Fruit fly (Drosophila melanogaster): ENCODE data around the gene CG33688.

The CG33688 gene

dm6 chr3L:16231857-16232256 lies 32.8 kb downstream of the CG33688 start, which contains the start of the genes PDCD-5 and MED10 (continued):
- TF ChIP-seq amos (GFP tag; IDR thresholded peaks at IDR 0.05; ENCODE audit: partially characterized antibody): peak; percentile 43
- no peak for TF ChIP-seq otp (GFP tag; IDR thresholded peaks at IDR 0.05)
- no peak for TF ChIP-seq zen2 (GFP tag; IDR thresholded peaks at IDR 0.05; ENCODE audit: partially characterized antibody)
- TF ChIP-seq CG15269 (tag; optimal IDR thresholded peaks at IDR 0.05): no peak
- no peak for TF ChIP-seq TFAM (GFP tag; optimal IDR thresholded peaks at IDR 0.05)
- no peak for TF ChIP-seq CG5245 (GFP tag; optimal IDR thresholded peaks at IDR 0.05)
- peak; percentile 53 for TF ChIP-seq BEAF-32 (GFP tag; optimal IDR thresholded peaks at IDR 0.05)
- TF ChIP-seq exex (tag; optimal IDR thresholded peaks at IDR 0.05): no peak
- no peak; the same call in 1 of the 2 replicates for TF ChIP-seq CG9932 (GFP tag; IDR thresholded peaks at IDR 0.05)
- no peak for TF ChIP-seq CG18262 (tag; optimal IDR thresholded peaks at IDR 0.05)
- TF ChIP-seq p53 (GFP tag; optimal IDR thresholded peaks at IDR 0.05): no peak
- TF ChIP-seq Gsc (GFP tag; IDR thresholded peaks at IDR 0.05): no peak
- TF ChIP-seq CG11456 (GFP tag; IDR thresholded peaks at IDR 0.05): no peak
- no peak for TF ChIP-seq CG8359 (GFP tag; optimal IDR thresholded peaks at IDR 0.05; ENCODE audit: borderline replicate concordance)
- no peak for TF ChIP-seq Six4 (GFP tag; optimal IDR thresholded peaks at IDR 0.05)
- no peak for TF ChIP-seq Stat92E (GFP tag; optimal IDR thresholded peaks at IDR 0.05)
- no peak for TF ChIP-seq CG8765 (GFP tag; IDR thresholded peaks at IDR 0.05)
- no peak for TF ChIP-seq emc (GFP tag; optimal IDR thresholded peaks at IDR 0.05)
- TF ChIP-seq CG10565 (GFP tag; optimal IDR thresholded peaks at IDR 0.05): no peak
- no peak for TF ChIP-seq vnd (GFP tag; IDR thresholded peaks at IDR 0.05; ENCODE audit: partially characterized antibody)
- no peak for TF ChIP-seq CG4820 (GFP tag; optimal IDR thresholded peaks at IDR 0.05)
- TF ChIP-seq CoRest (tag; optimal IDR thresholded peaks at IDR 0.05): peak; percentile 47
- TF ChIP-seq B-H2 (GFP tag; optimal IDR thresholded peaks at IDR 0.05): no peak
- no peak for TF ChIP-seq CG10462 (GFP tag; optimal IDR thresholded peaks at IDR 0.05)
- no peak for TF ChIP-seq CG16863 (GFP tag; optimal IDR thresholded peaks at IDR 0.05)
- TF ChIP-seq Myb (GFP tag; optimal IDR thresholded peaks at IDR 0.05): peak; percentile 33
- peak; percentile 16 for TF ChIP-seq Abd-B (GFP tag; optimal IDR thresholded peaks at IDR 0.05)
- no peak for TF ChIP-seq CG11723 (GFP tag; optimal IDR thresholded peaks at IDR 0.05)
- peak; percentile 82 for TF ChIP-seq Ets97D (GFP tag; optimal IDR thresholded peaks at IDR 0.05)
- no peak for TF ChIP-seq Mrtf (GFP tag; IDR thresholded peaks at IDR 0.05)
- no peak for TF ChIP-seq tio (GFP tag; optimal IDR thresholded peaks at IDR 0.05)
- TF ChIP-seq Hr78 (GFP tag; optimal IDR thresholded peaks at IDR 0.05): no peak
- no peak for TF ChIP-seq CG13123 (GFP tag; optimal IDR thresholded peaks at IDR 0.05)
- peak; percentile 52 for TF ChIP-seq gro (GFP tag; optimal IDR thresholded peaks at IDR 0.05)
- no peak for TF ChIP-seq CG1832 (GFP tag; optimal IDR thresholded peaks at IDR 0.05)
- no peak for TF ChIP-seq fd64A (GFP tag; optimal IDR thresholded peaks at IDR 0.05)
- TF ChIP-seq CG4282 (GFP tag; optimal IDR thresholded peaks at IDR 0.05): no peak
- TF ChIP-seq ab (GFP tag; optimal IDR thresholded peaks at IDR 0.05): no peak
- TF ChIP-seq HmgZ (tag; optimal IDR thresholded peaks at IDR 0.05): peak; percentile 77
- peak; percentile 10 for TF ChIP-seq CG13624 (GFP tag; optimal IDR thresholded peaks at IDR 0.05)
- TF ChIP-seq CG6683 (GFP tag; optimal IDR thresholded peaks at IDR 0.05): no peak
- TF ChIP-seq CG2116 (GFP tag; optimal IDR thresholded peaks at IDR 0.05): peak; percentile 18
- no peak for TF ChIP-seq HHEX (GFP tag; optimal IDR thresholded peaks at IDR 0.05)
- TF ChIP-seq Nf-YA (GFP tag; IDR thresholded peaks at IDR 0.05): no peak
- TF ChIP-seq ftz-f1 (GFP tag; optimal IDR thresholded peaks at IDR 0.05): peak; percentile 47
- TF ChIP-seq pho (GFP tag; optimal IDR thresholded peaks at IDR 0.05): no peak
- TF ChIP-seq CG17802 (tag; optimal IDR thresholded peaks at IDR 0.05): no peak
- TF ChIP-seq Oaz (GFP tag; IDR thresholded peaks at IDR 0.05): no peak
- peak; percentile 64 for TF ChIP-seq nerfin-1 (tag; optimal IDR thresholded peaks at IDR 0.05)
- no peak for TF ChIP-seq CG14441 (GFP tag; IDR thresholded peaks at IDR 0.05)
- TF ChIP-seq NFAT (GFP tag; IDR thresholded peaks at IDR 0.05): no peak

All from whole organism, embryonic.